Worm (Caenorhabditis elegans): Measurements from ENCODE around the gene F17C8.9.
A peak's percentile ranks its signal among the peaks of the same experiment; 100 is the strongest.

F17C8.9 gene

ce11 chrIII:4703932-4704454, 30.2 kb upstream of the F17C8.9 start, which contains the start of the genes clp-2 and mrpl-16:
Gene clp-2, minus strand, starts transcription at chrIII:4704025.
Gene mrpl-16, plus strand, starts transcription at chrIII:4704404.
- TF ChIP-seq ceh-18 (tag; optimal IDR thresholded peaks at IDR 0.05) (no peak), unc-42 (tag; optimal IDR thresholded peaks at IDR 0.05) (peak; percentile 18)

ce11 chrIII:4705207-4705606, 28.9 kb upstream of the F17C8.9 start, which contains the start of gene pgap-2:
Gene pgap-2, plus strand, starts transcription at chrIII:4705507.
- TF ChIP-seq unc-86 (tag; optimal IDR thresholded peaks at IDR 0.05) (no peak), ets-4 (tag; optimal IDR thresholded peaks at IDR 0.05) (no peak), ceh-6 (GFP tag; optimal IDR thresholded peaks at IDR 0.05) (no peak), ceh-48 (tag; optimal IDR thresholded peaks at IDR 0.05) (no peak), tbx-2 (tag; optimal IDR thresholded peaks at IDR 0.05) (no peak), ceh-18 (tag; optimal IDR thresholded peaks at IDR 0.05) (no peak), pha-2 (tag; optimal IDR thresholded peaks at IDR 0.05) (no peak)

- TF ChIP-seq dmd-4 (tag; optimal IDR thresholded peaks at IDR 0.05; ENCODE audit: borderline replicate concordance), result no peak
- no peak for TF ChIP-seq pha-4 (tag; optimal IDR thresholded peaks at IDR 0.05)
- no peak for TF ChIP-seq pat-9 (tag; optimal IDR thresholded peaks at IDR 0.05)
- TF ChIP-seq nhr-11 (tag; optimal IDR thresholded peaks at IDR 0.05), result no peak
- no peak for TF ChIP-seq eyg-1 (tag; optimal IDR thresholded peaks at IDR 0.05)
- no peak for TF ChIP-seq C38D4.7 (GFP tag; optimal IDR thresholded peaks at IDR 0.05)
- TF ChIP-seq K09A11.1 (tag; optimal IDR thresholded peaks at IDR 0.05; ENCODE audit: insufficient read depth), result no peak
- no peak for TF ChIP-seq unc-55 (GFP tag; optimal IDR thresholded peaks at IDR 0.05)
- no peak for TF ChIP-seq ceh-14 (tag; optimal IDR thresholded peaks at IDR 0.05)
Observed at ce11 chrIII:4706678-4707077, 27.5 kb upstream of the F17C8.9 start, which contains the start of gene T04A8.13. Gene T04A8.13, plus strand, starts transcription at chrIII:4706978.

- no peak for TF ChIP-seq ztf-16 (tag; optimal IDR thresholded peaks at IDR 0.05)
- no peak for TF ChIP-seq pros-1 (tag; optimal IDR thresholded peaks at IDR 0.05)
- no peak for TF ChIP-seq ttx-3 (tag; optimal IDR thresholded peaks at IDR 0.05)
- TF ChIP-seq ref-2 (tag; optimal IDR thresholded peaks at IDR 0.05), result no peak
- no peak for TF ChIP-seq hlh-15 (tag; optimal IDR thresholded peaks at IDR 0.05)
- no peak for TF ChIP-seq zip-5 (tag; optimal IDR thresholded peaks at IDR 0.05)
- TF ChIP-seq fkh-10 (GFP tag; optimal IDR thresholded peaks at IDR 0.05), result no peak
- TF ChIP-seq pha-2 (tag; optimal IDR thresholded peaks at IDR 0.05), result no peak
- no peak for TF ChIP-seq ceh-24 (tag; optimal IDR thresholded peaks at IDR 0.05)
- TF ChIP-seq sdc-2 (tag; optimal IDR thresholded peaks at IDR 0.05), result no peak
- no peak for TF ChIP-seq ama-1 (optimal IDR thresholded peaks at IDR 0.05)
- no peak for TF ChIP-seq ceh-30 (tag; optimal IDR thresholded peaks at IDR 0.05)
- TF ChIP-seq unc-42 (tag; optimal IDR thresholded peaks at IDR 0.05), result no peak
- TF ChIP-seq ceh-31 (tag; optimal IDR thresholded peaks at IDR 0.05), result no peak
- no peak for TF ChIP-seq ceh-48 (tag; optimal IDR thresholded peaks at IDR 0.05)
- TF ChIP-seq pqm-1 (tag; optimal IDR thresholded peaks at IDR 0.05), result no peak
- no peak for TF ChIP-seq tbx-7 (tag; optimal IDR thresholded peaks at IDR 0.05)
- TF ChIP-seq ets-4 (tag; optimal IDR thresholded peaks at IDR 0.05), result no peak
- no peak for TF ChIP-seq rnt-1 (tag; optimal IDR thresholded peaks at IDR 0.05)
Observed at ce11 chrIII:4708909-4709308, 25.2 kb upstream of the F17C8.9 start, which contains the start of gene T04A8.18. Gene T04A8.18, plus strand, starts transcription at chrIII:4709209.

ce11 chrIII:4715088-4715487, 19.1 kb upstream of the F17C8.9 start, which contains the start of gene him-18:
Gene him-18, minus strand, starts transcription at chrIII:4715188.
- TF ChIP-seq sdc-2 (tag; optimal IDR thresholded peaks at IDR 0.05) (no peak), lin-11 (tag; optimal IDR thresholded peaks at IDR 0.05) (no peak), ceh-18 (tag; optimal IDR thresholded peaks at IDR 0.05) (no peak), pha-2 (tag; optimal IDR thresholded peaks at IDR 0.05) (no peak), ceh-24 (tag; optimal IDR thresholded peaks at IDR 0.05) (no peak), pqm-1 (tag; optimal IDR thresholded peaks at IDR 0.05) (no peak), sox-2 (GFP tag; IDR thresholded peaks at IDR 0.05) (no peak), hlh-30 (tag; optimal IDR thresholded peaks at IDR 0.05; ENCODE audit: insufficient read depth) (no peak), K09A11.1 (tag; optimal IDR thresholded peaks at IDR 0.05; ENCODE audit: insufficient read depth) (no peak), dmd-4 (tag; optimal IDR thresholded peaks at IDR 0.05; ENCODE audit: borderline replicate concordance) (no peak), T23F11.4 (GFP tag; optimal IDR thresholded peaks at IDR 0.05) (no peak), C08G9.2 (tag; optimal IDR thresholded peaks at IDR 0.05) (no peak), hlh-15 (tag; optimal IDR thresholded peaks at IDR 0.05) (no peak)
